Worm (Caenorhabditis elegans) whole organism, early embryonic: ENCODE measurements around the gene slcr-46.1.

Experiments
- F13C5.2 ChIP-seq: sonication (generic microtip); optimal IDR thresholded peaks from 2 replicates; lab custom pipeline; 2017; ENCODE audit warnings: mild to moderate bottlenecking, missing genetic modification characterization, inconsistent platforms, missing compliant biosample characterization
- aly-1 ChIP-seq: sonication (generic microtip); optimal IDR thresholded peaks from 2 replicates; lab custom pipeline; 2016; ENCODE audit warnings: missing genetic modification characterization, missing compliant biosample characterization
- ama-1 ChIP-seq: fragments of 150-350 bp; optimal IDR thresholded peaks from 2 replicates; lab custom pipeline; 2014
- hmbx-1 ChIP-seq: sonication (generic microtip); optimal IDR thresholded peaks from 2 replicates; lab custom pipeline; 2016; ENCODE audit warnings: mild to moderate bottlenecking, missing genetic modification characterization, missing compliant biosample characterization
- hmg-4 ChIP-seq: fragments of 200-800 bp; sonication (Bioruptor generic); optimal IDR thresholded peaks from 2 replicates; lab custom pipeline; 2018; ENCODE audit warnings: mild to moderate bottlenecking, missing genetic modification characterization, missing compliant biosample characterization
- scrt-1 ChIP-seq: fragments of 200-800 bp; sonication (Bioruptor generic); IDR thresholded peaks from 2 replicates; pipeline ENCODE4 v1.3.6; 2022; ENCODE audit warnings: missing genetic modification characterization, missing compliant biosample characterization
- sea-1 ChIP-seq: fragments of 200-800 bp; sonication (Bioruptor generic); conservative IDR thresholded peaks from 2 replicates; pipeline ENCODE4 v1.3.6; 2022; ENCODE audit warnings: missing genetic modification characterization, missing compliant biosample characterization
- tbx-37 ChIP-seq: fragments of 200-800 bp; sonication (Bioruptor generic); conservative IDR thresholded peaks from 2 replicates; pipeline ENCODE4 v1.3.6; 2022; ENCODE audit warnings: missing genetic modification reagents, missing genetic modification characterization, missing compliant biosample characterization
- tra-4 ChIP-seq: sonication (generic microtip); optimal IDR thresholded peaks from 2 replicates; lab custom pipeline; 2017; ENCODE audit warnings: missing genetic modification characterization, missing compliant biosample characterization

DNA sequence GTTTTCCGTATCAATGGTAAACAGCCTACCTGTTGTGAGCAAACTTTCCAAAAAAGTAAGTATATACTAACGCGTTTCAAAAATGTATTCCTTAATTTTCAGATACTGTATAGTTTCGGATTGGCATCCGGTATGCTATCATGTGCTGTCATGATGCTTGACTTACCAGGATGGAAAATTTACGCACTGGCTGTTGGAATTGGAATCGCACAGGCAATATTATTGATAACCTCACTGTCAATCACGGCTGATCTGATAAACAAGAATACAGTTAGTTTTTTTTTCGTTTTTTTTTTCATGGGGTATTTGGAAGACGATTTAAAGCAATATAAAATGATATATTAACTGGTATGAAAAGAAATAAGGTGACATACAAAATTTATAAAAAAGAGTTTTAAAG, 39.7 kb downstream of the slcr-46.1 start:
- no peak for TF ChIP-seq hmg-4
- no peak for TF ChIP-seq F13C5.2 (tag; lab: Kevin White, UChicago)
- no peak for TF ChIP-seq tra-4 (tag; lab: Kevin White, UChicago)
- no peak for TF ChIP-seq hmbx-1 (tag; lab: Kevin White, UChicago)
- no peak for TF ChIP-seq aly-1
- TF ChIP-seq sea-1, result no peak
- no peak for TF ChIP-seq ama-1
- TF ChIP-seq tbx-37 (GFP tag; lab: Robert Waterston, UW), result no peak
- no peak for TF ChIP-seq scrt-1 (GFP tag; lab: Robert Waterston, UW)
